Fruit fly (Drosophila melanogaster) whole organism, adult: ENCODE data around the gene Fam92.

Source experiments
- CG11617 ChIP-seq: fragments of 200-800 bp; sonication (Bioruptor generic); optimal IDR thresholded peaks from 2 replicates; lab custom pipeline; 2017; ENCODE audit warnings: mild to moderate bottlenecking, missing biosample characterization, missing genetic modification reagents, missing genetic modification characterization
- CG12768 ChIP-seq: fragments of 200-800 bp; sonication (Bioruptor generic); optimal IDR thresholded peaks from 2 replicates; lab custom pipeline; 2017; ENCODE audit warnings: missing biosample characterization, missing genetic modification characterization, mild to moderate bottlenecking, moderate library complexity, missing genetic modification reagents
- CG14711 ChIP-seq: fragments of 200-800 bp; sonication (Bioruptor generic); optimal IDR thresholded peaks from 2 replicates; lab custom pipeline; 2018; ENCODE audit warnings: missing biosample characterization, mild to moderate bottlenecking, missing genetic modification characterization, moderate library complexity
- CG1620 ChIP-seq: fragments of 200-800 bp; sonication (Bioruptor generic); optimal IDR thresholded peaks from 2 replicates; lab custom pipeline; 2016; ENCODE audit warnings: missing biosample characterization, missing genetic modification characterization
- CG33017 ChIP-seq: fragments of 200-800 bp; sonication (Bioruptor generic); optimal IDR thresholded peaks from 2 replicates; lab custom pipeline; 2018; ENCODE audit warnings: missing biosample characterization, mild to moderate bottlenecking, missing genetic modification characterization, moderate library complexity
- CG5204 ChIP-seq: fragments of 200-800 bp; sonication (Bioruptor generic); optimal IDR thresholded peaks from 2 replicates; lab custom pipeline; 2016; ENCODE audit warnings: missing biosample characterization, missing genetic modification characterization
- CG7045 ChIP-seq: fragments of 200-800 bp; sonication (Bioruptor generic); optimal IDR thresholded peaks from 2 replicates; lab custom pipeline; 2017; ENCODE audit warnings: missing biosample characterization, mild to moderate bottlenecking, missing genetic modification characterization
- CG7101 ChIP-seq: fragments of 200-800 bp; sonication (Bioruptor generic); optimal IDR thresholded peaks from 2 replicates; lab custom pipeline; 2018; ENCODE audit warnings: missing biosample characterization, mild to moderate bottlenecking, missing genetic modification characterization, moderate library complexity
- Clk ChIP-seq: fragments of 200-800 bp; sonication (Bioruptor generic); optimal IDR thresholded peaks from 2 replicates; lab custom pipeline; 2017; ENCODE audit warnings: missing biosample characterization, missing genetic modification characterization
- Crg-1 ChIP-seq: fragments of 200-800 bp; sonication (Bioruptor generic); optimal IDR thresholded peaks from 2 replicates; lab custom pipeline; 2016; ENCODE audit warnings: missing biosample characterization, missing genetic modification characterization
- Hr96 ChIP-seq: fragments of 200-800 bp; sonication (Bioruptor generic); optimal IDR thresholded peaks from 2 replicates; lab custom pipeline; 2016; ENCODE audit warnings: missing biosample characterization, missing genetic modification characterization
- Mnt ChIP-seq: fragments of 200-800 bp; sonication (Bioruptor generic); optimal IDR thresholded peaks from 2 replicates; lab custom pipeline; 2016; ENCODE audit warnings: missing biosample characterization, mild to moderate bottlenecking, missing genetic modification characterization
- bab1 ChIP-seq: fragments of 200-800 bp; sonication (Bioruptor generic); optimal IDR thresholded peaks from 3 replicates; lab custom pipeline; 2019; ENCODE audit warnings: missing biosample characterization, mild to moderate bottlenecking, missing genetic modification characterization, moderate library complexity
- cic ChIP-seq: fragments of 200-800 bp; sonication (Bioruptor generic); optimal IDR thresholded peaks from 2 replicates; lab custom pipeline; 2017; ENCODE audit warnings: missing biosample characterization, mild to moderate bottlenecking, missing genetic modification characterization, moderate library complexity
- cnc ChIP-seq, 2 experiments: fragments of >200 bp; optimal IDR thresholded peaks; 2 replicates each; lab custom pipeline; 2017
- kay ChIP-seq: fragments of 200-800 bp; sonication (Bioruptor generic); peaks from one replicate; lab custom pipeline; 2016; ENCODE audit warnings: missing biosample characterization, missing genetic modification characterization, borderline replicate concordance
- ovo ChIP-seq: fragments of 200-800 bp; sonication (Bioruptor generic); optimal IDR thresholded peaks from 2 replicates; lab custom pipeline; 2016; ENCODE audit warnings: missing biosample characterization, missing genetic modification characterization
- pad ChIP-seq: fragments of 200-800 bp; sonication (Bioruptor generic); optimal IDR thresholded peaks from 3 replicates; lab custom pipeline; 2017; ENCODE audit warnings: missing biosample characterization, missing genetic modification characterization, mild to moderate bottlenecking, moderate library complexity, missing genetic modification reagents
- tj ChIP-seq: fragments of 200-800 bp; sonication (Bioruptor generic); optimal IDR thresholded peaks from 3 replicates; lab custom pipeline; 2017; ENCODE audit warnings: missing biosample characterization, mild to moderate bottlenecking, missing genetic modification characterization, moderate library complexity
- toe ChIP-seq: fragments of 200-800 bp; sonication (Bioruptor generic); optimal IDR thresholded peaks from 2 replicates; lab custom pipeline; 2016; ENCODE audit warnings: missing biosample characterization, missing genetic modification characterization

Gene Fam92

DNA sequence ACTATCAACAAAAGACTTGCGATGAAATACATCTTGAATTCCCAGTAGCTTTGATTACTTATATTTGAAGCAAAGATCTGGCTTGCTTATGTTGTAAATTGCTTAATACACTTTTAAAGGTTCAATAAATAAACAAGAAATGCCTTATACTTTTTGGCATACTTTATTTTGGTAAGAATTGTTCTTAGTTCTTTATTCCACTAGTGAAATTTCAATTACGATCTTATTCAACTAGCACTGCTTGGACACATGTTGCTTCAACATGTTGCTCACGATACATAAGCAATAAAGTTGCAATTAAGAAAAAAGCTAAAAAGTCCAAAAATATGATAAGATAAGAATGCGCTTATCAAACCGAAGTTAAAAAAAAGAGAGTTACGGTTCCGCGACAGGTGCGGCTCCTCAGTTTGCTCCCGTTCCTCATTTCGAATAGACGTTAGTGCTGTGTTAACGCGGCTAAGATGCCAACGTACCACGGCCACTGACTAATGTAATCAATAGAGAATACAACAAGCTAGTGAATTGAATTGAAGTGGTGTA lies 23.4 kb downstream of the Fam92 start, which contains the start of the genes CG5421 and Oatp33Eb:
CG5421 (minus strand) TSS at position 51 of the 540 bp plus-strand sequence.
Oatp33Eb (plus strand) TSS at position 403 of the 540 bp plus-strand sequence.
- no peak for TF ChIP-seq toe (GFP tag; lab: Kevin White, UChicago)
- peak; percentile 72 for TF ChIP-seq cic (GFP tag; lab: Kevin White, UChicago)
- TF ChIP-seq bab1 (GFP tag; lab: Kevin White, UChicago), result no peak
- TF ChIP-seq ovo (GFP tag; lab: Kevin White, UChicago), result no peak
- TF ChIP-seq Mnt (GFP tag; lab: Kevin White, UChicago), result peak; percentile 37
- no peak for TF ChIP-seq CG5204 (GFP tag; lab: Kevin White, UChicago)
- no peak for TF ChIP-seq Crg-1 (GFP tag; lab: Kevin White, UChicago)
- no peak for TF ChIP-seq Hr96
- no peak for TF ChIP-seq tj (GFP tag; lab: Kevin White, UChicago)
- TF ChIP-seq cnc (optimal IDR thresholded peaks at IDR 0.05; lab: Kevin White, UChicago), result no peak
- no peak for TF ChIP-seq CG7045 (GFP tag; lab: Kevin White, UChicago)
- peak; percentile 5 for TF ChIP-seq kay
- peak; percentile 22 for TF ChIP-seq CG12768 (GFP tag; lab: Kevin White, UChicago)
- TF ChIP-seq CG14711, result no peak
- no peak for TF ChIP-seq CG1620 (GFP tag; lab: Kevin White, UChicago)
- no peak for TF ChIP-seq pad (GFP tag; lab: Kevin White, UChicago)
- TF ChIP-seq Clk (GFP tag; lab: Kevin White, UChicago), result no peak
- TF ChIP-seq CG11617 (GFP tag; lab: Kevin White, UChicago), result peak; percentile 44
- no peak for TF ChIP-seq CG7101 (tag; lab: Kevin White, UChicago)
- TF ChIP-seq CG33017, result peak; percentile 73

- no peak for TF ChIP-seq CG11617 (GFP tag; lab: Kevin White, UChicago)
- TF ChIP-seq Clk (GFP tag; lab: Kevin White, UChicago), result no peak
- no peak for TF ChIP-seq Crg-1 (GFP tag; lab: Kevin White, UChicago)
- no peak for TF ChIP-seq tj (GFP tag; lab: Kevin White, UChicago)
- no peak for TF ChIP-seq CG12768 (GFP tag; lab: Kevin White, UChicago)
- no peak for TF ChIP-seq Mnt (GFP tag; lab: Kevin White, UChicago)
- no peak for TF ChIP-seq CG1620 (GFP tag; lab: Kevin White, UChicago)
- TF ChIP-seq CG14711, result no peak
- no peak for TF ChIP-seq CG33017
- no peak for TF ChIP-seq cic (GFP tag; lab: Kevin White, UChicago)
- TF ChIP-seq kay, result no peak
- no peak for TF ChIP-seq CG5204 (GFP tag; lab: Kevin White, UChicago)
These were observed 28.6 kb downstream of the Fam92 start, which contains the start of gene CG5418 for dm6 chr2L:12453192-12453800. CG5418 (minus strand) TSS chr2L:12453242.

- TF ChIP-seq Hr96 (no peak), cnc (optimal IDR thresholded peaks at IDR 0.05; lab: Kevin White, UChicago) (no peak), Mnt (GFP tag; lab: Kevin White, UChicago) (no peak), tj (GFP tag; lab: Kevin White, UChicago) (no peak), CG5204 (GFP tag; lab: Kevin White, UChicago) (no peak), CG12768 (GFP tag; lab: Kevin White, UChicago) (no peak), cic (GFP tag; lab: Kevin White, UChicago) (peak; percentile 52), pad (GFP tag; lab: Kevin White, UChicago) (no peak), bab1 (GFP tag; lab: Kevin White, UChicago) (peak; percentile 16), CG14711 (no peak), toe (GFP tag; lab: Kevin White, UChicago) (no peak), ovo (GFP tag; lab: Kevin White, UChicago) (no peak), kay (no peak), Crg-1 (GFP tag; lab: Kevin White, UChicago) (no peak), CG7045 (GFP tag; lab: Kevin White, UChicago) (no peak), CG1620 (GFP tag; lab: Kevin White, UChicago) (no peak), CG7101 (tag; lab: Kevin White, UChicago) (no peak)
These were observed 30.3 kb downstream of the Fam92 start for dm6 chr2L:12455049-12455448.

dm6 chr2L:12455750-12456149 lies 31.0 kb downstream of the Fam92 start:
- TF ChIP-seq ovo (GFP tag; lab: Kevin White, UChicago), result no peak
- no peak for TF ChIP-seq pad (GFP tag; lab: Kevin White, UChicago)
- TF ChIP-seq CG33017, result no peak
- no peak for TF ChIP-seq CG12768 (GFP tag; lab: Kevin White, UChicago)
- no peak for TF ChIP-seq Clk (GFP tag; lab: Kevin White, UChicago)
- no peak for TF ChIP-seq CG14711
- TF ChIP-seq bab1 (GFP tag; lab: Kevin White, UChicago), result no peak
- no peak for TF ChIP-seq toe (GFP tag; lab: Kevin White, UChicago)
- TF ChIP-seq CG11617 (GFP tag; lab: Kevin White, UChicago), result no peak
- TF ChIP-seq Mnt (GFP tag; lab: Kevin White, UChicago), result no peak
- no peak for TF ChIP-seq CG5204 (GFP tag; lab: Kevin White, UChicago)
- no peak for TF ChIP-seq CG7045 (GFP tag; lab: Kevin White, UChicago)
- no peak for TF ChIP-seq CG7101 (tag; lab: Kevin White, UChicago)
- TF ChIP-seq tj (GFP tag; lab: Kevin White, UChicago), result no peak
- TF ChIP-seq kay, result no peak
- no peak for TF ChIP-seq cic (GFP tag; lab: Kevin White, UChicago)
- TF ChIP-seq Hr96, result no peak

dm6 chr2L:12457201-12457600 lies 32.5 kb downstream of the Fam92 start:
- TF ChIP-seq CG11617 (GFP tag; lab: Kevin White, UChicago), result no peak
- no peak for TF ChIP-seq CG1620 (GFP tag; lab: Kevin White, UChicago)
- TF ChIP-seq cic (GFP tag; lab: Kevin White, UChicago), result peak; percentile 47
- no peak for TF ChIP-seq CG7045 (GFP tag; lab: Kevin White, UChicago)
- peak; percentile 2 for TF ChIP-seq CG7101 (tag; lab: Kevin White, UChicago)
- TF ChIP-seq CG12768 (GFP tag; lab: Kevin White, UChicago), result peak; percentile 53
- TF ChIP-seq kay, result peak; percentile 13
- TF ChIP-seq Crg-1 (GFP tag; lab: Kevin White, UChicago), result no peak
- no peak for TF ChIP-seq pad (GFP tag; lab: Kevin White, UChicago)
- no peak for TF ChIP-seq toe (GFP tag; lab: Kevin White, UChicago)
- TF ChIP-seq cnc (optimal IDR thresholded peaks at IDR 0.05; lab: Kevin White, UChicago), result no peak
